Worm (Caenorhabditis elegans): ENCODE results near the gene acr-25.

DNA sequence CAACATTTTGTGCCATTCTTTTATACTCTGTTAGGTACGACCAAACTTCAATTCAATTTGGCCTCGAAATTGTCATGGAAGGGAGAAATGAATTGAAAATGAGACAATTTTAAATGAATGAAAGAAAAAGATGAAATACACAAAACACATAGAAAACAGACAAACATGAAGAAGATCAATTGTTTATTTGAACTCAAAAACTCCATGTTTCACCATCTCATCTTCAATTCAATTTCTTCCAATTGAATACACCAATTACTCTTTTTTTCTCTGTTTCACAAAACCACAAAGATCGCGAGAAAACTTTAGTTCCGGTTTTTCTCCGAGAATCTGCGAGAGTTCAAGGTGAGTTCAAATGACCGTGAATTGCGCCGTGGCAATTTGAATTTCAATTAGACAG, 36.9 kb upstream of the acr-25 start:
- no peak for TF ChIP-seq mab-5 (tag; optimal IDR thresholded peaks at IDR 0.05)
- TF ChIP-seq elt-1 (tag; optimal IDR thresholded peaks at IDR 0.05; ENCODE audit: borderline replicate concordance, insufficient read depth), result no peak
- TF ChIP-seq lin-13 (tag; optimal IDR thresholded peaks at IDR 0.05), result no peak
- TF ChIP-seq lsy-2 (tag; optimal IDR thresholded peaks at IDR 0.05), result no peak
- TF ChIP-seq nhr-2 (tag; optimal IDR thresholded peaks at IDR 0.05), result no peak
- TF ChIP-seq unc-39 (tag; optimal IDR thresholded peaks at IDR 0.05), result no peak
- TF ChIP-seq hlh-1 (tag; optimal IDR thresholded peaks at IDR 0.05), result no peak
- no peak for TF ChIP-seq pha-4 (tag; optimal IDR thresholded peaks at IDR 0.05)
- no peak for TF ChIP-seq nhr-12 (tag; optimal IDR thresholded peaks at IDR 0.05)

Data from whole organism, mixed stage, embryonic.